Worm (Caenorhabditis elegans) whole organism, L2 larva: ENCODE data around the gene T20B12.3.

Experiments
- ceh-82 ChIP-seq: fragments of 150-350 bp; optimal IDR thresholded peaks from 2 replicates; lab custom pipeline; 2014; ENCODE audit warnings: missing biosample characterization, missing genetic modification characterization
- egl-27 ChIP-seq: sonication (generic microtip); optimal IDR thresholded peaks from 3 replicates; lab custom pipeline; 2017; ENCODE audit warnings: missing biosample characterization, missing genetic modification reagents, missing genetic modification characterization
- lin-39 ChIP-seq: fragments of 150-350 bp; optimal IDR thresholded peaks from 2 replicates; lab custom pipeline; 2014; ENCODE audit warnings: missing biosample characterization, missing genetic modification reagents, missing genetic modification characterization
- mab-5 ChIP-seq: fragments of 150-350 bp; optimal IDR thresholded peaks from 2 replicates; lab custom pipeline; 2014; ENCODE audit warnings: missing biosample characterization, missing genetic modification characterization
- nhr-11 ChIP-seq: fragments of 150-350 bp; optimal IDR thresholded peaks from 2 replicates; lab custom pipeline; 2014; ENCODE audit warnings: missing biosample characterization, missing genetic modification characterization
- nhr-12 ChIP-seq: fragments of 150-350 bp; optimal IDR thresholded peaks from 2 replicates; lab custom pipeline; 2014; ENCODE audit warnings: missing biosample characterization, missing genetic modification characterization
- nhr-21 ChIP-seq: fragments of 150-350 bp; optimal IDR thresholded peaks from 2 replicates; lab custom pipeline; 2014; ENCODE audit warnings: missing biosample characterization, missing genetic modification characterization
- unc-39 ChIP-seq: fragments of 150-350 bp; optimal IDR thresholded peaks from 2 replicates; lab custom pipeline; 2014; ENCODE audit warnings: missing biosample characterization, missing genetic modification characterization
- unc-62 ChIP-seq: fragments of 150-350 bp; optimal IDR thresholded peaks from 2 replicates; lab custom pipeline; 2014; ENCODE audit warnings: missing biosample characterization, missing genetic modification reagents, missing genetic modification characterization

DNA sequence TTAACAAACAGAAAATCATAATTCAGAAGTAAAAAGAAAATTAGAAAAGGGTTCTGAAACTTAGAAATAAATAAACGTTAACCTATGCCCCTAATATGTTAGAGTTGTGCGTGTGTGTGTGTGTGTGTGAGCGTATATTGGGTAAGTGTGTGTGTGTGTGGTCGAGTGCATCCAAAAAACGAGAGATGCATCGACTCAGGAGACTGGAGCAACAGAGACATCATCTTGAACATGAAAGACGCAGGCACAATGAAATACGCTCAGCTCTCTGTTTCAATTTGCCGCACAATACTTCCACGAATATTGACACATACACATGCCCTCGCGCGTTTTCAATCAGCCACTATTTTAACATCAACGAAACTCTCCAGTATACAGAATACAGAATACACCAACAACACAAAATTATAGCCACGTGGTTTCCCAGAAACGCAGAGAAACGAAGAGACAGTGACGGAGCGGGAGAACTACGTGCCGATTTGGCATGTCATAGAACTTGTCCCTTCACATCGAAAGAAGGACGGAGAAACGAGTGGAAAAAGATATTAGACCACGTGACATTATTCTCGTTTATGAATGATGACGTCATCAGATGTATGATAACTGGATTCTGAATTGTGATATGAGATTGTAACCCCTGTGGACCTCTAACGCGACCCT is 5.6 kb upstream of the T20B12.3 start:
- TF ChIP-seq unc-62 (GFP tag; lab: Kevin White, UChicago) (peak; percentile 15), egl-27 (peak; percentile 60), unc-39 (tag; lab: Kevin White, UChicago) (no peak), nhr-12 (no peak), nhr-11 (tag; lab: Kevin White, UChicago) (no peak), mab-5 (no peak), ceh-82 (tag; lab: Kevin White, UChicago) (no peak), nhr-21 (tag; lab: Kevin White, UChicago) (peak; percentile 93), lin-39 (tag; lab: Kevin White, UChicago) (no peak)
